Fruit fly (Drosophila melanogaster): Measurements from ENCODE around the gene ttk.

ttk gene

DNA sequence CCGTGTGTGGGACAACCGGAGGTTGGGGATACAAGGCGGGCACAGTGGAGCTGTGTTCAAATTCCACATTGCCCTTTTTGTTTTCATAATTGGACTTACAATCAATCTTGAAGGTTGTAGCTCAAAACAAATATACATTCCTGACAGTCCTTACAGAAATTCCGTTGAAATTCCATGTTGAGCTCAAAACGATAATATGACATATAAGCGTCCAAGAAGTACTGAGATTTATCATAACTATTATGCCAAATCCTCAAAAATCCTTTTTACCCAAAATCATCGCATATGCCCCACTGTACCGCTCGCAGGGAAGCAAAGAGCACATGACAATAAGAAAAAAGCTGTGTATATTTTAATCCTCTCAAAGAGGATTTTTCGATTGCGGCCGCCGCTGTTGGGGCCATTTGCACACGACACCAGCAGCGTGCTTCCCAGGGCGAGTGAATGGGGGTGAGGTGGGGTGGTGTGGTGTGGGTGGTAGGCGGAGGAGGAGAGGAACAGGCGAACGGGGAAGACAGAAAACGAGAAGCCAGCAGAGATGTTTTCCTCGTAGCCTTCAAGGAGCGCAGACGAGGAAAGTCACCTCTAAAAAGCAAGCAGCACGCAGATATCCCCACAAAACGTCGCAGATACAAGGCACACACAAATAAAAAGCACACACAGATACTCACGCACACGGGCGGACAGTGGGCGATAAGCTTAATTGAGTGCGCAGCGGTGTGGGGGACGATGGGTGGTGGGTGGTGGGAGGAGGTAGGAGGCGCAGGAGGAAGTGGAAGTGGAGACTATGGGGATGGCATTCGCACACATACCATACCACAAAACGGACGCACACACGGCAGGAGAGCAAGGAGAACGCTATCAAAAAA, 3.9 kb downstream of the ttk start (continued):
- TF ChIP-seq CG7368 (GFP tag; optimal IDR thresholded peaks at IDR 0.05): peak; percentile 69
- TF ChIP-seq CG6276 (GFP tag; optimal IDR thresholded peaks at IDR 0.05): peak; percentile 66
- TF ChIP-seq topi (GFP tag; optimal IDR thresholded peaks at IDR 0.05): peak; percentile 87
- TF ChIP-seq vri (GFP tag; optimal IDR thresholded peaks at IDR 0.05): peak; percentile 69
- TF ChIP-seq Eip75B (GFP tag; optimal IDR thresholded peaks at IDR 0.05): peak; percentile 84
- peak; percentile 73 for TF ChIP-seq spab (GFP tag; optimal IDR thresholded peaks at IDR 0.05)
- peak; percentile 84 for TF ChIP-seq cyc (GFP tag; optimal IDR thresholded peaks at IDR 0.05)
- peak; percentile 87 for TF ChIP-seq pdm3 (GFP tag; optimal IDR thresholded peaks at IDR 0.05)
- peak; percentile 91 for TF ChIP-seq svp (GFP tag)
- TF ChIP-seq Met (GFP tag; optimal IDR thresholded peaks at IDR 0.05): peak; percentile 89
- peak; percentile 86 for TF ChIP-seq lz (GFP tag; optimal IDR thresholded peaks at IDR 0.05)
- TF ChIP-seq CG11762 (GFP tag; optimal IDR thresholded peaks at IDR 0.05; ENCODE audit: insufficient read depth): peak; percentile 71
- peak; percentile 90 for TF ChIP-seq Sox14 (GFP tag; optimal IDR thresholded peaks at IDR 0.05)
- peak; percentile 85 for TF ChIP-seq Smox (GFP tag; optimal IDR thresholded peaks at IDR 0.05)
- peak; percentile 89 for TF ChIP-seq esn (GFP tag; optimal IDR thresholded peaks at IDR 0.05)
- peak; percentile 70 to 82 for TF ChIP-seq ss (GFP tag; optimal IDR thresholded peaks at IDR 0.05)
- TF ChIP-seq CG15336 (GFP tag; IDR thresholded peaks at IDR 0.05): peak; percentile 74
- peak; percentile 83 for TF ChIP-seq achi (GFP tag; optimal IDR thresholded peaks at IDR 0.05)
- TF ChIP-seq CG6808 (GFP tag; optimal IDR thresholded peaks at IDR 0.05): peak; percentile 79
- no peak for TF ChIP-seq Blimp-1 (GFP tag; optimal IDR thresholded peaks at IDR 0.05)

DNA sequence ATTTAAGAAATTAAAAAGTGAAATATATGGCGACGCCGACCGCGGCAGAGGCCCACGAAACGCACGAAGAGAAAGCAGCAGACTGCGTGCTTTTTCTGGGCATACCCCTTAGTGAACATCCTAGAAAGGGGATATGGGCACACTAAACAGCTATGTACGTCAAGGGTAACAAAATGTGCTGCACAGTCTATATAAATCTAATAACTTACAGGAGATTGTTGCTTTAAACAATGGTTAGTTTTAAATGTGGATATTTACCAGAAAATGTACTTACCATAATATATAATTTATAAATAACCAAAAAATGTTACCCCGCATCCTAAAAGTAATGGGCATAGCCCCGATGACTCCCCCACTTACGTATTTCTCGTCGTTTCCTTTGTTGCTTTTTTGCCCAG, 4.5 kb downstream of the ttk start:
- no peak for TF ChIP-seq eg (GFP tag; IDR thresholded peaks at IDR 0.05)
- peak; percentile 10 for TF ChIP-seq CG11902 (GFP tag; optimal IDR thresholded peaks at IDR 0.05)
- TF ChIP-seq CG15336 (GFP tag; IDR thresholded peaks at IDR 0.05): 0 out of 2 replicates have a peak, but pooled peaks have one; percentile 14
- TF ChIP-seq CG3032 (tag; optimal IDR thresholded peaks at IDR 0.05): peak; percentile 39
- no peak for TF ChIP-seq salr (GFP tag; optimal IDR thresholded peaks at IDR 0.05)
- TF ChIP-seq lz (GFP tag; optimal IDR thresholded peaks at IDR 0.05): peak; percentile 13
- TF ChIP-seq CG34406 (GFP tag; optimal IDR thresholded peaks at IDR 0.05): peak; percentile 47
- TF ChIP-seq ss (GFP tag; optimal IDR thresholded peaks at IDR 0.05): no peak
- TF ChIP-seq Ets96B (tag; optimal IDR thresholded peaks at IDR 0.05): peak; percentile 8
- TF ChIP-seq Eip93F (GFP tag; optimal IDR thresholded peaks at IDR 0.05): peak; percentile 6
- peak; percentile 59 for TF ChIP-seq acj6 (GFP tag; optimal IDR thresholded peaks at IDR 0.05)
- TF ChIP-seq CG10669 (GFP tag; optimal IDR thresholded peaks at IDR 0.05): no peak
- TF ChIP-seq net (GFP tag; optimal IDR thresholded peaks at IDR 0.05): no peak
- TF ChIP-seq Lpt (GFP tag; optimal IDR thresholded peaks at IDR 0.05): no peak
- peak; percentile 45 for TF ChIP-seq Met (GFP tag; optimal IDR thresholded peaks at IDR 0.05)
- peak; percentile 26 for TF ChIP-seq Sox14 (GFP tag; optimal IDR thresholded peaks at IDR 0.05)
- peak; percentile 31 for TF ChIP-seq CG3919 (GFP tag; optimal IDR thresholded peaks at IDR 0.05)
- TF ChIP-seq cyc (GFP tag; optimal IDR thresholded peaks at IDR 0.05): peak; percentile 59
- peak; percentile 22 for TF ChIP-seq CG4318 (GFP tag; optimal IDR thresholded peaks at IDR 0.05)
- TF ChIP-seq CG6163 (GFP tag; IDR thresholded peaks at IDR 0.05): no peak
- TF ChIP-seq Sox15 (GFP tag; optimal IDR thresholded peaks at IDR 0.05): peak; percentile 16
- peak; percentile 40 for TF ChIP-seq Hr39 (GFP tag; optimal IDR thresholded peaks at IDR 0.05)
- TF ChIP-seq CG11762 (GFP tag; optimal IDR thresholded peaks at IDR 0.05; ENCODE audit: insufficient read depth): peak; percentile 2
- TF ChIP-seq dac (GFP tag; optimal IDR thresholded peaks at IDR 0.05): no peak
- peak; percentile 52 for TF ChIP-seq OdsH (GFP tag; optimal IDR thresholded peaks at IDR 0.05)
- peak; percentile 36 for TF ChIP-seq Smox (GFP tag; optimal IDR thresholded peaks at IDR 0.05)
- TF ChIP-seq Gug (GFP tag; IDR thresholded peaks at IDR 0.05): no peak
- TF ChIP-seq fd59A (GFP tag; optimal IDR thresholded peaks at IDR 0.05): no peak
- TF ChIP-seq topi (GFP tag; optimal IDR thresholded peaks at IDR 0.05): peak; percentile 46
- peak; percentile 74 for TF ChIP-seq svp (GFP tag)
- peak; percentile 3 for TF ChIP-seq vri (GFP tag; optimal IDR thresholded peaks at IDR 0.05)
- no peak for TF ChIP-seq Hr38 (GFP tag; optimal IDR thresholded peaks at IDR 0.05)
- TF ChIP-seq Hr4 (GFP tag; optimal IDR thresholded peaks at IDR 0.05): peak; percentile 35
- peak; percentile 54 for TF ChIP-seq Sox102F (GFP tag; optimal IDR thresholded peaks at IDR 0.05)
- TF ChIP-seq spab (GFP tag; optimal IDR thresholded peaks at IDR 0.05): peak; percentile 21
- peak; percentile 27 for TF ChIP-seq CG8632 (GFP tag; optimal IDR thresholded peaks at IDR 0.05)
- peak; percentile 45 for TF ChIP-seq CG32006 (GFP tag; optimal IDR thresholded peaks at IDR 0.05)
- TF ChIP-seq Eip78C (GFP tag): peak; percentile 87
- peak; percentile 44 for TF ChIP-seq CG8319 (GFP tag; optimal IDR thresholded peaks at IDR 0.05)

All from whole organism, prepupa.